Worm (Caenorhabditis elegans) whole organism, young adult: ENCODE results near the gene frpr-9.

Experiments
- B0336.3 ChIP-seq: fragments of 200-800 bp; sonication (Bioruptor generic); IDR thresholded peaks from 2 replicates; pipeline ENCODE4 v1.3.6; 2022; ENCODE audit warnings: missing genetic modification characterization, missing compliant biosample characterization
- C06A6.2 ChIP-seq: fragments of 200-800 bp; sonication (Bioruptor generic); conservative IDR thresholded peaks from 2 replicates; pipeline ENCODE4 v1.3.6; 2022; ENCODE audit warnings: missing genetic modification characterization, missing compliant biosample characterization
- F10E7.11 ChIP-seq: sonication (generic microtip); optimal IDR thresholded peaks from 2 replicates; lab custom pipeline; 2017; ENCODE audit warnings: mild to moderate bottlenecking, missing genetic modification characterization, moderate library complexity, missing compliant biosample characterization
- F22D6.2 ChIP-seq: sonication (generic microtip); optimal IDR thresholded peaks from 2 replicates; lab custom pipeline; 2016; ENCODE audit warnings: mild to moderate bottlenecking, missing genetic modification characterization, missing compliant biosample characterization
- F52B5.7 ChIP-seq: sonication (generic microtip); optimal IDR thresholded peaks from 2 replicates; lab custom pipeline; 2016; ENCODE audit warnings: mild to moderate bottlenecking, missing genetic modification characterization, missing compliant biosample characterization
- F55B11.4 ChIP-seq: sonication (generic microtip); optimal IDR thresholded peaks from 2 replicates; lab custom pipeline; 2016; ENCODE audit warnings: missing compliant biosample characterization, missing genetic modification characterization, borderline replicate concordance; ENCODE audit not compliant: insufficient read depth
- F57A8.1 ChIP-seq: fragments of 200-800 bp; sonication (Bioruptor generic); optimal IDR thresholded peaks from 2 replicates; lab custom pipeline; 2018; ENCODE audit warnings: mild to moderate bottlenecking, missing genetic modification characterization, moderate library complexity, missing compliant biosample characterization
- K11D2.4 ChIP-seq: fragments of 200-800 bp; sonication (Bioruptor generic); IDR thresholded peaks from 2 replicates; pipeline ENCODE4 v1.3.6; 2022; ENCODE audit warnings: missing genetic modification reagents, missing genetic modification characterization, missing compliant biosample characterization
- ZK185.1 ChIP-seq: sonication (generic microtip); optimal IDR thresholded peaks from 2 replicates; lab custom pipeline; 2016; ENCODE audit warnings: mild to moderate bottlenecking, missing genetic modification characterization, missing compliant biosample characterization; ENCODE audit not compliant: poor library complexity, severe bottlenecking
- ama-1 ChIP-seq, 3 experiments: fragments of 150-350 bp in 1 of 3; sonication (generic microtip) in 2 of 3; optimal IDR thresholded peaks; 2 replicates each; lab custom pipeline; 2014 to 2018; ENCODE audit warnings: missing biosample characterization in 2 of 3, missing genetic modification characterization in 2 of 3, missing genetic modification reagents in 2 of 3
- aptf-2 ChIP-seq: fragments of 200-800 bp; sonication (Bioruptor generic); conservative IDR thresholded peaks from 2 replicates; pipeline ENCODE4 v1.3.6; 2022; ENCODE audit warnings: missing genetic modification reagents, missing genetic modification characterization, missing compliant biosample characterization
- aptf-3 ChIP-seq: fragments of 200-800 bp; sonication (Bioruptor generic); IDR thresholded peaks from 2 replicates; pipeline ENCODE4 v1.3.6; 2022; ENCODE audit warnings: missing genetic modification characterization, missing compliant biosample characterization
- atf-7 ChIP-seq: sonication (generic microtip); optimal IDR thresholded peaks from 2 replicates; lab custom pipeline; 2017; ENCODE audit warnings: mild to moderate bottlenecking, missing genetic modification characterization, missing compliant biosample characterization
- athp-1 ChIP-seq: sonication (generic microtip); optimal IDR thresholded peaks from 2 replicates; lab custom pipeline; 2017; ENCODE audit warnings: mild to moderate bottlenecking, missing genetic modification characterization, missing compliant biosample characterization
- attf-3 ChIP-seq: fragments of 200-800 bp; sonication (Bioruptor generic); conservative IDR thresholded peaks from 2 replicates; pipeline ENCODE4 v1.3.6; 2022; ENCODE audit warnings: missing genetic modification reagents, missing genetic modification characterization, missing compliant biosample characterization
- attf-5 ChIP-seq: fragments of 200-800 bp; sonication (Bioruptor generic); optimal IDR thresholded peaks from 2 replicates; lab custom pipeline; 2018; ENCODE audit warnings: mild to moderate bottlenecking, missing genetic modification characterization, missing compliant biosample characterization
- ccch-3 ChIP-seq: fragments of 200-800 bp; sonication (Bioruptor generic); optimal IDR thresholded peaks from 2 replicates; lab custom pipeline; 2018; ENCODE audit warnings: mild to moderate bottlenecking, missing genetic modification characterization, missing compliant biosample characterization
- chd-7 ChIP-seq: sonication (generic microtip); optimal IDR thresholded peaks from 2 replicates; lab custom pipeline; 2016; ENCODE audit warnings: mild to moderate bottlenecking, missing genetic modification characterization, moderate library complexity, missing compliant biosample characterization
- die-1 ChIP-seq: sonication (generic microtip); optimal IDR thresholded peaks from 2 replicates; lab custom pipeline; 2016; ENCODE audit warnings: missing genotype, mild to moderate bottlenecking, missing genetic modification characterization, missing compliant biosample characterization
- dpff-1 ChIP-seq: sonication (generic microtip); optimal IDR thresholded peaks from 2 replicates; lab custom pipeline; 2017; ENCODE audit warnings: mild to moderate bottlenecking, missing genetic modification characterization, missing compliant biosample characterization
- dpl-1 ChIP-seq: fragments of 150-350 bp; optimal IDR thresholded peaks from 2 replicates; lab custom pipeline; 2014; ENCODE audit warnings: missing biosample characterization, missing genetic modification reagents, missing genetic modification characterization
- egrh-3 ChIP-seq: fragments of 200-800 bp; sonication (Bioruptor generic); IDR thresholded peaks from 2 replicates; pipeline ENCODE4 v1.3.6; 2022; ENCODE audit warnings: missing genetic modification reagents, missing genetic modification characterization, missing compliant biosample characterization
- ekl-4 ChIP-seq: fragments of 200-800 bp; sonication (Bioruptor generic); IDR thresholded peaks from 2 replicates; pipeline ENCODE4 v1.3.6; 2022; ENCODE audit warnings: missing genetic modification reagents, missing genetic modification characterization, missing compliant biosample characterization
- gei-17 ChIP-seq: fragments of 200-800 bp; sonication (Bioruptor generic); optimal IDR thresholded peaks from 2 replicates; lab custom pipeline; 2018; ENCODE audit warnings: mild to moderate bottlenecking, missing genetic modification characterization, missing compliant biosample characterization
- hmg-1.2 ChIP-seq: fragments of 200-800 bp; sonication (Bioruptor generic); IDR thresholded peaks from 2 replicates; pipeline ENCODE4 v1.3.6; 2022; ENCODE audit warnings: missing genetic modification reagents, missing genetic modification characterization, missing compliant biosample characterization
- let-607 ChIP-seq, 2 experiments: fragments of 200-800 bp in 1 of 2; sonication (Bioruptor generic) in 1 of 2; sonication (generic microtip) in 1 of 2; optimal IDR thresholded peaks; 2 replicates each; lab custom pipeline; 2016 to 2018; ENCODE audit warnings: mild to moderate bottlenecking in 2 of 2, missing compliant biosample characterization in 2 of 2, missing genetic modification characterization in 2 of 2, moderate library complexity in 2 of 2, missing genotype in 1 of 2
- lin-35 ChIP-seq, 3 experiments: fragments of 150-350 bp in 2 of 3; sonication (generic microtip) in 1 of 3; optimal IDR thresholded peaks; 2 replicates each; lab custom pipeline; 2014 to 2018; ENCODE audit warnings: missing biosample characterization in 3 of 3, missing genetic modification characterization in 3 of 3, missing genetic modification reagents in 3 of 3
- lin-54 ChIP-seq: fragments of 200-800 bp; sonication (Bioruptor generic); optimal IDR thresholded peaks from 2 replicates; lab custom pipeline; 2018; ENCODE audit warnings: mild to moderate bottlenecking, missing genetic modification characterization, missing compliant biosample characterization
- madf-6 ChIP-seq: fragments of 200-800 bp; sonication (Bioruptor generic); IDR thresholded peaks from 2 replicates; pipeline ENCODE4 v1.3.6; 2022; ENCODE audit warnings: missing genetic modification reagents, missing genetic modification characterization, missing compliant biosample characterization
- madf-8 ChIP-seq: fragments of 200-800 bp; sonication (Bioruptor generic); conservative IDR thresholded peaks from 2 replicates; pipeline ENCODE4 v1.3.6; 2022; ENCODE audit warnings: missing genetic modification reagents, missing genetic modification characterization, missing compliant biosample characterization
- nhr-120 ChIP-seq: fragments of 200-800 bp; sonication (Bioruptor generic); IDR thresholded peaks from 2 replicates; pipeline ENCODE4 v1.3.6; 2022; ENCODE audit warnings: missing genetic modification characterization, missing compliant biosample characterization
- nhr-179 ChIP-seq: sonication (generic microtip); optimal IDR thresholded peaks from 2 replicates; lab custom pipeline; 2016; ENCODE audit warnings: mild to moderate bottlenecking, missing genetic modification characterization, missing compliant biosample characterization
- nhr-90 ChIP-seq: sonication (generic microtip); optimal IDR thresholded peaks from 2 replicates; lab custom pipeline; 2016; ENCODE audit warnings: missing genotype, mild to moderate bottlenecking, missing genetic modification characterization, missing compliant biosample characterization
- pbrm-1 ChIP-seq: fragments of 200-800 bp; sonication (Bioruptor generic); IDR thresholded peaks from 2 replicates; pipeline ENCODE4 v1.3.6; 2022; ENCODE audit warnings: missing genetic modification reagents, missing genetic modification characterization, missing compliant biosample characterization
- rcor-1 ChIP-seq: fragments of 200-800 bp; sonication (Bioruptor generic); IDR thresholded peaks from 2 replicates; pipeline ENCODE4 v1.3.6; 2022; ENCODE audit warnings: missing genetic modification reagents, missing genetic modification characterization, missing compliant biosample characterization
- rpc-1 ChIP-seq, 2 experiments: fragments of 150-350 bp in 1 of 2; sonication (generic microtip) in 1 of 2; optimal IDR thresholded peaks; 2 replicates each; lab custom pipeline; 2014 to 2018; ENCODE audit warnings: missing biosample characterization in 1 of 2, missing genetic modification characterization in 1 of 2, missing genetic modification reagents in 1 of 2, missing genotype in 1 of 2
- sea-2 ChIP-seq: fragments of 200-800 bp; sonication (Bioruptor generic); IDR thresholded peaks from 2 replicates; pipeline ENCODE4 v1.3.6; 2022; ENCODE audit warnings: missing genetic modification characterization, missing compliant biosample characterization
- snpc-1.1 ChIP-seq: sonication (generic microtip); optimal IDR thresholded peaks from 2 replicates; lab custom pipeline; 2017; ENCODE audit warnings: missing genetic modification characterization, mild to moderate bottlenecking, missing compliant biosample characterization, antibody characterized with exemption, moderate library complexity, missing genotype, missing genetic modification reagents; ENCODE audit not compliant: insufficient read depth
- sptf-2 ChIP-seq: fragments of 200-800 bp; sonication (Bioruptor generic); optimal IDR thresholded peaks from 2 replicates; lab custom pipeline; 2018; ENCODE audit warnings: mild to moderate bottlenecking, missing genetic modification characterization, missing compliant biosample characterization
- tbp1 ChIP-seq: fragments of 200-800 bp; sonication (Bioruptor generic); optimal IDR thresholded peaks from 2 replicates; lab custom pipeline; 2018; ENCODE audit warnings: mild to moderate bottlenecking, missing genetic modification characterization, missing compliant biosample characterization
- unc-62 ChIP-seq: fragments of 150-350 bp; optimal IDR thresholded peaks from 2 replicates; lab custom pipeline; 2014; ENCODE audit warnings: missing biosample characterization, missing genetic modification reagents, missing genetic modification characterization
- zfh-2 ChIP-seq: fragments of 200-800 bp; sonication (Bioruptor generic); conservative IDR thresholded peaks from 2 replicates; pipeline ENCODE4 v1.3.6; 2022; ENCODE audit warnings: missing genetic modification reagents, missing genetic modification characterization, missing compliant biosample characterization
- zim-3 ChIP-seq: sonication (generic microtip); optimal IDR thresholded peaks from 2 replicates; lab custom pipeline; 2017; ENCODE audit warnings: mild to moderate bottlenecking, missing genetic modification characterization, moderate library complexity, missing compliant biosample characterization
- ztf-18 ChIP-seq: sonication (generic microtip); optimal IDR thresholded peaks from 2 replicates; lab custom pipeline; 2016; ENCODE audit warnings: missing genotype, mild to moderate bottlenecking, missing genetic modification characterization, missing compliant biosample characterization
- ztf-26 ChIP-seq: sonication (generic microtip); optimal IDR thresholded peaks from 2 replicates; lab custom pipeline; 2017; ENCODE audit warnings: missing genetic modification characterization, missing compliant biosample characterization
- ztf-6 ChIP-seq: fragments of 200-800 bp; sonication (Bioruptor generic); IDR thresholded peaks from 2 replicates; pipeline ENCODE4 v1.3.6; 2022; ENCODE audit warnings: missing genetic modification reagents, missing genetic modification characterization, missing compliant biosample characterization

frpr-9 gene

ce11 chrV:10951655-10952278 lies 40.1 kb upstream of the frpr-9 start, which contains the start of gene F17C11.4 (continued):
- TF ChIP-seq nhr-120 (GFP tag; lab: Robert Waterston, UW) (no peak), attf-5 (peak; percentile 74), unc-62 (GFP tag; lab: Kevin White, UChicago) (peak; percentile 41), lin-35 (GFP tag; optimal IDR thresholded peaks at IDR 0.05; lab: Kevin White, UChicago) (no peak), let-607 (tag; optimal IDR thresholded peaks at IDR 0.05; lab: Kevin White, UChicago) (peak; percentile 38 to 44), C06A6.2 (0 out of 2 replicates have a peak, but pooled peaks have one; percentile 41), die-1 (tag; lab: Kevin White, UChicago) (peak; percentile 33), rcor-1 (GFP tag; lab: Robert Waterston, UW) (0 out of 2 replicates have a peak, but pooled peaks have one; percentile 10), F22D6.2 (tag; lab: Kevin White, UChicago) (peak; percentile 18), attf-3 (GFP tag; lab: Robert Waterston, UW) (no peak), madf-6 (0 out of 2 replicates have a peak, but pooled peaks have one; percentile 13), ekl-4 (GFP tag; lab: Robert Waterston, UW) (peak; percentile 40; the same call in 1 of the 2 replicates), madf-8 (no peak), B0336.3 (GFP tag; lab: Robert Waterston, UW) (peak; percentile 43), lin-54 (GFP tag; lab: Kevin White, UChicago) (peak; percentile 20), atf-7 (tag; lab: Kevin White, UChicago) (peak; percentile 62), F57A8.1 (GFP tag; lab: Kevin White, UChicago) (no peak), athp-1 (tag; lab: Kevin White, UChicago) (no peak), hmg-1.2 (GFP tag; lab: Robert Waterston, UW) (peak; percentile 53; the same call in 1 of the 2 replicates), tbp1 (peak; percentile 50), snpc-1.1 (no peak), dpff-1 (tag; lab: Kevin White, UChicago) (no peak), zim-3 (no peak), ztf-18 (tag; lab: Kevin White, UChicago) (peak; percentile 31), sptf-2 (GFP tag; lab: Kevin White, UChicago) (no peak), rpc-1 (optimal IDR thresholded peaks at IDR 0.05; lab: Kevin White, UChicago) (no peak), rpc-1 (tag; optimal IDR thresholded peaks at IDR 0.05; lab: Kevin White, UChicago) (no peak), K11D2.4 (GFP tag; lab: Robert Waterston, UW) (peak; percentile 69; the same call in 1 of the 2 replicates), pbrm-1 (no peak), egrh-3 (GFP tag; lab: Robert Waterston, UW) (no peak), zfh-2 (GFP tag; lab: Robert Waterston, UW) (peak; percentile 64), gei-17 (peak; percentile 2), ama-1 (optimal IDR thresholded peaks at IDR 0.05; lab: Kevin White, UChicago) (peak; percentile 67), ama-1 (GFP tag; optimal IDR thresholded peaks at IDR 0.05; lab: Kevin White, UChicago) (no peak), ZK185.1 (peak; percentile 62), F52B5.7 (tag; lab: Kevin White, UChicago) (no peak)

ce11 chrV:10953471-10954155 lies 38.3 kb upstream of the frpr-9 start:
- TF ChIP-seq F10E7.11 (tag; lab: Kevin White, UChicago): no peak
- TF ChIP-seq F22D6.2 (tag; lab: Kevin White, UChicago): no peak
- TF ChIP-seq aptf-2 (GFP tag; lab: Robert Waterston, UW): no peak
- no peak; the same call in none of the 2 replicates for TF ChIP-seq C06A6.2
- TF ChIP-seq chd-7 (tag; lab: Kevin White, UChicago): no peak
- TF ChIP-seq sea-2: no peak
- peak; percentile 53 for TF ChIP-seq ztf-26 (tag; lab: Kevin White, UChicago)
- TF ChIP-seq aptf-3: no peak
- peak; percentile 43 for TF ChIP-seq gei-17
- no peak for TF ChIP-seq F55B11.4 (tag; lab: Kevin White, UChicago)
- TF ChIP-seq ztf-6 (GFP tag; lab: Robert Waterston, UW): no peak
- TF ChIP-seq nhr-90 (tag; lab: Kevin White, UChicago): peak; percentile 30
- no peak for TF ChIP-seq snpc-1.1
- TF ChIP-seq ccch-3: no peak
- TF ChIP-seq dpl-1 (GFP tag; lab: Kevin White, UChicago): no peak
- no peak for TF ChIP-seq madf-8
- no peak for TF ChIP-seq nhr-179
